Fruit fly (Drosophila melanogaster) whole organism, embryonic: ENCODE data around the gene CG11839.

Source experiments
- CG17568 ChIP-seq: fragments of 200-800 bp; sonication (Bioruptor generic); optimal IDR thresholded peaks from 2 replicates; lab custom pipeline; 2018; ENCODE audit warnings: missing biosample characterization, mild to moderate bottlenecking, missing genetic modification characterization, moderate library complexity
- CG17912 ChIP-seq: fragments of 200-800 bp; sonication (Bioruptor generic); optimal IDR thresholded peaks from 2 replicates; lab custom pipeline; 2018; ENCODE audit warnings: missing biosample characterization, mild to moderate bottlenecking, missing genetic modification characterization
- CG31224 ChIP-seq: fragments of 200-800 bp; sonication (Bioruptor generic); IDR thresholded peaks from 2 replicates; pipeline ENCODE4 v1.3.6; 2022; ENCODE audit warnings: missing biosample characterization, missing genetic modification characterization
- Nf-YA ChIP-seq: fragments of 200-800 bp; sonication (Bioruptor generic); IDR thresholded peaks from 2 replicates; pipeline ENCODE4 v1.3.6; 2022; ENCODE audit warnings: missing biosample characterization, missing genetic modification characterization
- Ravus ChIP-seq: fragments of 200-800 bp; sonication (Bioruptor generic); IDR thresholded peaks from 2 replicates; pipeline ENCODE4 v1.3.6; 2022; ENCODE audit warnings: missing biosample characterization, missing genetic modification characterization
- dati ChIP-seq: fragments of 200-800 bp; sonication (Bioruptor generic); IDR thresholded peaks from 2 replicates; pipeline ENCODE4 v1.3.6; 2022; ENCODE audit warnings: missing biosample characterization, missing genetic modification characterization
- klu ChIP-seq: fragments of 200-800 bp; sonication (Bioruptor generic); IDR thresholded peaks from 2 replicates; pipeline ENCODE4 v1.3.6; 2022; ENCODE audit warnings: missing biosample characterization, missing genetic modification characterization
- pfk ChIP-seq: fragments of 200-800 bp; sonication (Bioruptor generic); optimal IDR thresholded peaks from 2 replicates; lab custom pipeline; 2018; ENCODE audit warnings: missing biosample characterization, mild to moderate bottlenecking, missing genetic modification characterization, moderate library complexity
- wdn ChIP-seq: fragments of 200-800 bp; sonication (Bioruptor generic); IDR thresholded peaks from 2 replicates; pipeline ENCODE4 v1.3.6; 2022; ENCODE audit warnings: missing biosample characterization, missing genetic modification characterization

DNA sequence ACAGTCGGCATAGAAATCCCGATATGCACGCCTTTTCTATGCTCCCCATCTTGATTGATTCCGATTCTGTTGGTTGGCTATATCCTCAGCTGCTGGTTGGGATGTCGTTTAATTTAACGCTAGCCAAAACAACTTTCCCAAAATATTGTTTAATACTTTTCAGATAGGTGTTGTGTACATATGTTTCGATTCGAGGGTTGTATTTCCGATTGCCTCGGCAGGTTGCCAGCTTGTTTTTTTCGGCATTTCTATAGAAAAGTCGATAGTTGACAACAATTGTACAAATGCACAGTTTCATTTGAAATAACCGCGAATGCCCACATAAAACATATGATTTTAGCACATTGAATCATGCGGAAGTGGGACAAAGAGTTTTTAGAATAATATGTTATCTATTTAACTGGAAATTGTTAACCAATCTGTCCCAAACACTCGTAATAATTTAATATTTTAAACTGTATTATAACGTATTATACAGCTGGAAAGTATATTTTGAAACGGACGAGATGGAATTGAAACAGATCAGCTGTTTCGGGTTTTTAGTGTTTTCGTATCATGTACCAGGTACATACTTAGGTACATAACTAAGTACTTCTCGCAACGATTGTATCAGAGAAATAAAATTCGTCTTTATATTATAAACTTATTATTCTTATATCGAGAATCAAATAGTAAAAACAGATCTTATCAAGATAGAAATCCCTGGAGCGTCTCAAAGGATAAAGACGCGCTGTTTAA is 15.1 kb upstream of the CG11839 start, which contains the start of gene CG31109:
- no peak for TF ChIP-seq wdn
- no peak for TF ChIP-seq Nf-YA (GFP tag; lab: Robert Waterston, UW)
- TF ChIP-seq CG17912 (GFP tag; lab: Kevin White, UChicago): no peak
- no peak for TF ChIP-seq dati
- no peak for TF ChIP-seq CG17568
- peak; percentile 94 for TF ChIP-seq pfk (GFP tag; lab: Kevin White, UChicago)
- TF ChIP-seq CG31224 (GFP tag; lab: Robert Waterston, UW): no peak
- TF ChIP-seq Ravus (GFP tag; lab: Robert Waterston, UW): no peak
- TF ChIP-seq klu (GFP tag; lab: Robert Waterston, UW): no peak
